Worm (Caenorhabditis elegans) whole organism, late embryonic: Measurements from ENCODE around the gene F20G2.5.

ENCODE experiments used
- ceh-31 ChIP-seq: sonication (generic microtip); optimal IDR thresholded peaks from 2 replicates; lab custom pipeline; 2016; ENCODE audit warnings: missing genetic modification characterization, missing compliant biosample characterization
- ceh-34 ChIP-seq: sonication (generic microtip); optimal IDR thresholded peaks from 2 replicates; lab custom pipeline; 2016; ENCODE audit warnings: mild to moderate bottlenecking, missing genetic modification characterization, missing compliant biosample characterization
- dve-1 ChIP-seq: sonication (generic microtip); optimal IDR thresholded peaks from 2 replicates; lab custom pipeline; 2017; ENCODE audit warnings: antibody characterized with exemption, mild to moderate bottlenecking, missing genetic modification characterization, missing compliant biosample characterization
- fkh-10 ChIP-seq: fragments of 150-350 bp; optimal IDR thresholded peaks from 2 replicates; lab custom pipeline; 2014; ENCODE audit warnings: missing biosample characterization, missing genetic modification reagents, missing genetic modification characterization
- rnt-1 ChIP-seq: sonication (generic microtip); optimal IDR thresholded peaks from 2 replicates; lab custom pipeline; 2016; ENCODE audit warnings: missing genetic modification characterization, missing compliant biosample characterization

DNA sequence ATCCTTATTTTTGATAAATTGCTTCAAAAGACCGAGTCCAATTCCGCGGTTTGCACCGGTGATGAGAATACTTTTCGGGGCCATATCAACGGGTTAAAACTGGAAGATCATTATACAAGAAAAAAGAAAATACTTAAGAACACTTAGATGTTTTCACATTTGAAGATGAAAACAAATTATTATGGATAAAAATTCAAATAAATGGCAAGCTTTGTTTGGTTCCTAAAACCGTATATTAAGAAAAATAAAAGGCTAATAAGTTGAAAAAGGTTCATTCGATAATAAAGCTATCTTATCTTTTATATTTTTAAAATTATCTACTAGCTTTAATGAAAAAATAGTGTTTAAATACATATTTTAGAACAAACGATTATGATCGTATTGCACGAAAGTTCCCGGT lies 17.8 kb upstream of the F20G2.5 start, which contains the start of gene F20G2.1:
- TF ChIP-seq ceh-31 (tag; lab: Kevin White, UChicago) (no peak), dve-1 (tag; lab: Kevin White, UChicago) (no peak), fkh-10 (GFP tag; lab: Kevin White, UChicago) (no peak), ceh-34 (tag; lab: Kevin White, UChicago) (no peak), rnt-1 (tag; lab: Kevin White, UChicago) (no peak)
